Fruit fly (Drosophila melanogaster): ENCODE data around the gene CG43844.

CG43844 gene

DNA sequence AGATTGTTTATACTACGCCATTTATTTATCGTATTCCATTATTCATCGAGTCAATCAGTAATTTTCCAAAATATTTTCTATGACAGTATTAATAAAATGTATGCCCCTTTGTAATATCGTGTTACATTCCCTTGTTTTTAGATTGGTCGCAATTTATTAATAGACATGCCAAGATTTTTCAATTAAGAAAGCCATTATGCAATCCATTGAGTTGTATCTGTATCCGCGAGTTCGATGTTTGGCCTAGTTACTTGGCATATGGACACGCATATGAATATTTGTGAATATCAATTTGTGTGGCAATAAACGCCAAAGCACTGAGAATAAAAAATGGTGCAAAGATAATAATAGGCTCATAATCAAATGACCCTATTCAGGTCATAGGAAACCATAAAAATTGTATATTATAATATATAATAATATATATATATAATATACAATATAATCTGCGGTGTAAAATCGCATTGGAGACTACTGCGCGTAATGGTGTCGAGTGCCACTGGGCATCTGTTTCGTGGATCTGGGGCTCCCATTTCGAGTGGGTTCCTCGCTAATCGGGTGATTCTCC lies 25.4 kb upstream of the CG43844 start (continued):
- TF ChIP-seq Kr (GFP tag; optimal IDR thresholded peaks at IDR 0.05) (peak; percentile 16), CG6813 (GFP tag; optimal IDR thresholded peaks at IDR 0.05) (peak; percentile 5), sisA (GFP tag; IDR thresholded peaks at IDR 0.05) (0 out of 2 replicates have a peak, but pooled peaks have one; percentile 7), Sox102F (GFP tag; optimal IDR thresholded peaks at IDR 0.05) (peak; percentile 57), CG10366 (GFP tag; IDR thresholded peaks at IDR 0.05) (0 out of 2 replicates have a peak, but pooled peaks have one; percentile 9), CG8388 (GFP tag; optimal IDR thresholded peaks at IDR 0.05) (no peak), Hr51 (GFP tag; optimal IDR thresholded peaks at IDR 0.05) (peak in 1 of 2 experiments; percentile 64), CG18262 (tag; optimal IDR thresholded peaks at IDR 0.05) (peak; percentile 28), CG17328 (GFP tag; IDR thresholded peaks at IDR 0.05) (peak; percentile 25; the same call in 1 of the 2 replicates), CG2199 (GFP tag; IDR thresholded peaks at IDR 0.05) (no peak), dmrt99B (tag; optimal IDR thresholded peaks at IDR 0.05) (peak; percentile 51), CG10209 (GFP tag; optimal IDR thresholded peaks at IDR 0.05) (peak; percentile 20), Sry-δ (GFP tag; optimal IDR thresholded peaks at IDR 0.05) (no peak), CG2678 (tag; optimal IDR thresholded peaks at IDR 0.05) (peak; percentile 38), gem (tag; optimal IDR thresholded peaks at IDR 0.05) (peak; percentile 24), ap (GFP tag; IDR thresholded peaks at IDR 0.05) (peak; percentile 8; the same call in 1 of the 2 replicates), lmd (GFP tag; IDR thresholded peaks at IDR 0.05) (peak; percentile 14; the same call in 1 of the 2 replicates), CG1529 (GFP tag; optimal IDR thresholded peaks at IDR 0.05) (no peak), CG17359 (tag; optimal IDR thresholded peaks at IDR 0.05) (peak; percentile 19)

DNA sequence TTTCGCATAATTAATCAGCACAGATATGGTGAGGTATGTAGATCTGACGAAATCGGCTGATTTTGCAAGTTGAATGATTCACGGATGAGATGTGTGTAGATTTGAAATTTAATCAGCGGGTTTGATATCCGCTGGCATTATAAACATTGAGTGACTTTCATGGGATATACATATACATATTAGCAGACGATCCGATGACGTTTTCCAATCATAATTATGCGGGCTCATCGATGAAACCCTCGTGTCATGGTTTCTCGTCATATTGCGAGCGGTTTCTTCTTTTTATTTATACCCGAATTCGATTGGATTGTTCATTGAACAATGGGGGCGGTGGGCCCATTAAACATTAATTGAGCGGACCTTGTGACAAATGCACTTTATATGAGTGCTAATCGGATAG lies 24.9 kb upstream of the CG43844 start:
- TF ChIP-seq CG9727 (GFP tag; optimal IDR thresholded peaks at IDR 0.05): no peak
- TF ChIP-seq nau (GFP tag; optimal IDR thresholded peaks at IDR 0.05): no peak
- TF ChIP-seq CG2199 (GFP tag; IDR thresholded peaks at IDR 0.05): peak; percentile 71; the same call in 1 of the 3 replicates
- no peak for TF ChIP-seq slou (GFP tag; optimal IDR thresholded peaks at IDR 0.05)
- TF ChIP-seq D (optimal IDR thresholded peaks at IDR 0.05): no peak
- no peak for TF ChIP-seq D (GFP tag; optimal IDR thresholded peaks at IDR 0.05)
- no peak for TF ChIP-seq CG8281 (tag; optimal IDR thresholded peaks at IDR 0.05)
- TF ChIP-seq lola (GFP tag; optimal IDR thresholded peaks at IDR 0.05): no peak
- TF ChIP-seq eve (GFP tag; optimal IDR thresholded peaks at IDR 0.05): peak in 1 of 2 experiments; percentile 34
- peak; percentile 49 for TF ChIP-seq Med (GFP tag)
- TF ChIP-seq gcm (GFP tag; optimal IDR thresholded peaks at IDR 0.05): peak; percentile 78
- TF ChIP-seq exex (tag; optimal IDR thresholded peaks at IDR 0.05): no peak
- TF ChIP-seq hkb (optimal IDR thresholded peaks at IDR 0.05): no peak
- no peak for TF ChIP-seq hkb (GFP tag; IDR thresholded peaks at IDR 0.05)
- TF ChIP-seq dimm (GFP tag; IDR thresholded peaks at IDR 0.05): no peak
- TF ChIP-seq CG1024 (GFP tag; IDR thresholded peaks at IDR 0.05): no peak
- TF ChIP-seq sens (GFP tag): peak; percentile 26

dm6 chr3R:21864992-21865391 lies 24.3 kb upstream of the CG43844 start, which contains the start of gene lsn:
Gene lsn (plus strand): TSS chr3R:21865168.
- TF ChIP-seq gt (GFP tag; IDR thresholded peaks at IDR 0.05) (no peak), CG17361 (GFP tag; IDR thresholded peaks at IDR 0.05) (no peak), CG16813 (GFP tag; IDR thresholded peaks at IDR 0.05; ENCODE audit: partially characterized antibody) (no peak), crol (GFP tag; IDR thresholded peaks at IDR 0.05) (no peak), CoRest (tag; optimal IDR thresholded peaks at IDR 0.05) (peak; percentile 32), C15 (GFP tag; IDR thresholded peaks at IDR 0.05) (no peak), CG8281 (tag; optimal IDR thresholded peaks at IDR 0.05) (no peak), CG10959 (GFP tag; IDR thresholded peaks at IDR 0.05) (no peak), chm (GFP tag; IDR thresholded peaks at IDR 0.05) (no peak), CG18619 (GFP tag; optimal IDR thresholded peaks at IDR 0.05) (no peak), ewg (GFP tag; optimal IDR thresholded peaks at IDR 0.05) (peak; percentile 22), Hey (tag; optimal IDR thresholded peaks at IDR 0.05) (no peak), disco-r (GFP tag; optimal IDR thresholded peaks at IDR 0.05) (no peak), Meics (GFP tag; optimal IDR thresholded peaks at IDR 0.05) (peak; percentile 48), lab (GFP tag; optimal IDR thresholded peaks at IDR 0.05) (peak; percentile 42), CG17359 (tag; optimal IDR thresholded peaks at IDR 0.05) (no peak), CG12744 (GFP tag; optimal IDR thresholded peaks at IDR 0.05) (no peak)

Data from whole organism, embryonic.